Fruit fly (Drosophila melanogaster) whole organism, embryonic: ENCODE results near the gene zetaCOP.

Experiments used
- ATbp ChIP-seq: fragments of 200-800 bp; sonication (Bioruptor generic); optimal IDR thresholded peaks from 2 replicates; lab custom pipeline; 2017; ENCODE audit warnings: missing biosample characterization, mild to moderate bottlenecking, missing genetic modification characterization, missing genetic modification reagents
- Aef1 ChIP-seq: fragments of 200-800 bp; sonication (Bioruptor generic); IDR thresholded peaks from 3 replicates; pipeline ENCODE4 v1.3.6; 2022; ENCODE audit warnings: missing biosample characterization, missing genetic modification characterization
- BEAF-32 ChIP-seq: fragments of 200-800 bp; sonication (Bioruptor generic); optimal IDR thresholded peaks from 3 replicates; lab custom pipeline; 2017; ENCODE audit warnings: missing biosample characterization, missing genetic modification characterization, mild to moderate bottlenecking, moderate library complexity, missing genetic modification reagents
- Bgb ChIP-seq: fragments of 200-800 bp; sonication (Bioruptor generic); IDR thresholded peaks from 2 replicates; pipeline ENCODE4 v1.3.6; 2022; ENCODE audit warnings: missing biosample characterization, missing genetic modification characterization; ENCODE audit not compliant: partially characterized antibody
- CG10209 ChIP-seq: fragments of 200-800 bp; sonication (Bioruptor generic); optimal IDR thresholded peaks from 3 replicates; lab custom pipeline; 2017; ENCODE audit warnings: missing biosample characterization, mild to moderate bottlenecking, missing genetic modification characterization, missing genetic modification reagents
- CG11456 ChIP-seq: fragments of 200-800 bp; sonication (Bioruptor generic); IDR thresholded peaks from 3 replicates; pipeline ENCODE4 v1.3.6; 2022; ENCODE audit warnings: missing biosample characterization, missing genetic modification characterization
- CG13287 ChIP-seq: fragments of 200-800 bp; sonication (Bioruptor generic); IDR thresholded peaks from 2 replicates; pipeline ENCODE4 v1.3.6; 2022; ENCODE audit warnings: missing biosample characterization, missing genetic modification characterization; ENCODE audit not compliant: partially characterized antibody
- CG13296 ChIP-seq: fragments of 200-800 bp; sonication (Bioruptor generic); optimal IDR thresholded peaks from 3 replicates; lab custom pipeline; 2018; ENCODE audit warnings: missing biosample characterization, mild to moderate bottlenecking, missing genetic modification characterization
- CG15011 ChIP-seq: fragments of 200-800 bp; sonication (Bioruptor generic); optimal IDR thresholded peaks from 3 replicates; lab custom pipeline; 2018; ENCODE audit warnings: missing biosample characterization, mild to moderate bottlenecking, missing genetic modification characterization
- CG17568 ChIP-seq: fragments of 200-800 bp; sonication (Bioruptor generic); optimal IDR thresholded peaks from 2 replicates; lab custom pipeline; 2018; ENCODE audit warnings: missing biosample characterization, mild to moderate bottlenecking, missing genetic modification characterization, moderate library complexity
- CG17829 ChIP-seq: fragments of 200-800 bp; optimal IDR thresholded peaks from 2 replicates; lab custom pipeline; 2019; ENCODE audit warnings: missing biosample characterization, mild to moderate bottlenecking, missing genetic modification characterization, moderate library complexity
- CG31224 ChIP-seq: fragments of 200-800 bp; sonication (Bioruptor generic); IDR thresholded peaks from 2 replicates; pipeline ENCODE4 v1.3.6; 2022; ENCODE audit warnings: missing biosample characterization, missing genetic modification characterization
- CG31365 ChIP-seq: fragments of 200-800 bp; sonication (Bioruptor generic); optimal IDR thresholded peaks from 2 replicates; lab custom pipeline; 2018; ENCODE audit warnings: missing biosample characterization, mild to moderate bottlenecking, missing genetic modification characterization
- CG32532 ChIP-seq: fragments of 200-800 bp; sonication (Bioruptor generic); IDR thresholded peaks from 2 replicates; pipeline ENCODE4 v1.3.6; 2022; ENCODE audit warnings: missing biosample characterization, missing genetic modification characterization
- CG4424 ChIP-seq: fragments of 200-800 bp; sonication (Bioruptor generic); optimal IDR thresholded peaks from 3 replicates; lab custom pipeline; 2016; ENCODE audit warnings: missing biosample characterization, missing genetic modification characterization
- CG7372 ChIP-seq: fragments of 200-800 bp; sonication (Bioruptor generic); IDR thresholded peaks from 2 replicates; pipeline ENCODE4 v1.3.6; 2022; ENCODE audit warnings: missing biosample characterization, missing genetic modification characterization
- CG8388 ChIP-seq: fragments of 200-800 bp; sonication (Bioruptor generic); optimal IDR thresholded peaks from 2 replicates; lab custom pipeline; 2019; ENCODE audit warnings: missing biosample characterization, mild to moderate bottlenecking, missing genetic modification characterization, moderate library complexity
- CG9215 ChIP-seq: fragments of 200-800 bp; sonication (Bioruptor generic); IDR thresholded peaks from 2 replicates; pipeline ENCODE4 v1.3.6; 2022; ENCODE audit warnings: missing biosample characterization, missing genetic modification characterization
- CG9876 ChIP-seq: fragments of 200-800 bp; sonication (Bioruptor generic); optimal IDR thresholded peaks from 2 replicates; lab custom pipeline; 2016; ENCODE audit warnings: missing biosample characterization, missing genetic modification characterization
- CoRest ChIP-seq: fragments of 200-800 bp; sonication (Bioruptor generic); optimal IDR thresholded peaks from 3 replicates; lab custom pipeline; 2018; ENCODE audit warnings: missing biosample characterization, mild to moderate bottlenecking, missing genetic modification characterization, moderate library complexity
- D19A ChIP-seq: fragments of 200-800 bp; optimal IDR thresholded peaks from 3 replicates; lab custom pipeline; 2019; ENCODE audit warnings: missing biosample characterization, mild to moderate bottlenecking, missing genetic modification characterization, moderate library complexity
- Fer2 ChIP-seq: fragments of 200-800 bp; sonication (Bioruptor generic); optimal IDR thresholded peaks from 2 replicates; lab custom pipeline; 2018; ENCODE audit warnings: missing biosample characterization, mild to moderate bottlenecking, missing genetic modification characterization, moderate library complexity
- HHEX ChIP-seq: fragments of 200-800 bp; sonication (Bioruptor generic); optimal IDR thresholded peaks from 3 replicates; lab custom pipeline; 2017; ENCODE audit warnings: missing biosample characterization, mild to moderate bottlenecking, missing genetic modification characterization, missing genetic modification reagents
- Hey ChIP-seq: fragments of 200-800 bp; sonication (Bioruptor generic); optimal IDR thresholded peaks from 3 replicates; lab custom pipeline; 2018; ENCODE audit warnings: missing biosample characterization, mild to moderate bottlenecking, missing genetic modification characterization
- Hr39 ChIP-seq: fragments of >200 bp; optimal IDR thresholded peaks from 2 replicates; lab custom pipeline; 2017
- MBD-R2 ChIP-seq: fragments of 200-800 bp; sonication (Bioruptor generic); IDR thresholded peaks from 2 replicates; pipeline ENCODE4 v1.3.6; 2022; ENCODE audit warnings: missing biosample characterization, missing genetic modification characterization
- NC2α ChIP-seq: fragments of 200-800 bp; sonication (Bioruptor generic); optimal IDR thresholded peaks from 2 replicates; lab custom pipeline; 2016; ENCODE audit warnings: missing biosample characterization, missing genetic modification characterization
- Nf-YB ChIP-seq: fragments of 200-800 bp; sonication (Bioruptor generic); optimal IDR thresholded peaks from 3 replicates; lab custom pipeline; 2019; ENCODE audit warnings: missing biosample characterization, mild to moderate bottlenecking, missing genetic modification characterization, moderate library complexity
- PHDP ChIP-seq: fragments of 200-800 bp; sonication (Bioruptor generic); optimal IDR thresholded peaks from 3 replicates; lab custom pipeline; 2018; ENCODE audit warnings: missing biosample characterization, mild to moderate bottlenecking, missing genetic modification characterization, moderate library complexity
- Six4 ChIP-seq: fragments of 200-800 bp; sonication (Bioruptor generic); optimal IDR thresholded peaks from 2 replicates; lab custom pipeline; 2016; ENCODE audit warnings: missing biosample characterization, missing genetic modification characterization
- YL-1 ChIP-seq: fragments of 200-800 bp; sonication (Bioruptor generic); optimal IDR thresholded peaks from 3 replicates; lab custom pipeline; 2017; ENCODE audit warnings: missing biosample characterization, mild to moderate bottlenecking, missing genetic modification characterization
- aop ChIP-seq: fragments of 200-800 bp; sonication (Bioruptor generic); IDR thresholded peaks from 2 replicates; pipeline ENCODE4 v1.3.6; 2022; ENCODE audit warnings: missing biosample characterization, missing genetic modification characterization
- ap ChIP-seq: fragments of 200-800 bp; sonication (Bioruptor generic); IDR thresholded peaks from 2 replicates; pipeline ENCODE4 v1.3.6; 2022; ENCODE audit warnings: missing biosample characterization, missing genetic modification characterization
- bigmax ChIP-seq: fragments of 200-800 bp; sonication (Bioruptor generic); optimal IDR thresholded peaks from 2 replicates; lab custom pipeline; 2018; ENCODE audit warnings: missing biosample characterization, mild to moderate bottlenecking, missing genetic modification characterization
- chif ChIP-seq, 2 experiments: fragments of 200-800 bp; sonication (Bioruptor generic); optimal IDR thresholded peaks; 3 replicates each; lab custom pipeline; 2016; ENCODE audit warnings: missing biosample characterization in 2 of 2, missing genetic modification characterization in 2 of 2
- chn ChIP-seq: fragments of 200-800 bp; sonication (Bioruptor generic); optimal IDR thresholded peaks from 2 replicates; lab custom pipeline; 2016; ENCODE audit warnings: missing biosample characterization, missing genetic modification characterization
- dmrt11E ChIP-seq: fragments of 200-800 bp; sonication (Bioruptor generic); optimal IDR thresholded peaks from 3 replicates; lab custom pipeline; 2018; ENCODE audit warnings: missing biosample characterization, mild to moderate bottlenecking, missing genetic modification characterization, moderate library complexity
- dmrt99B ChIP-seq: fragments of 200-800 bp; sonication (Bioruptor generic); optimal IDR thresholded peaks from 2 replicates; lab custom pipeline; 2018; ENCODE audit warnings: missing biosample characterization, mild to moderate bottlenecking, missing genetic modification characterization, moderate library complexity
- emc ChIP-seq: fragments of 200-800 bp; sonication (Bioruptor generic); optimal IDR thresholded peaks from 2 replicates; lab custom pipeline; 2016; ENCODE audit warnings: missing biosample characterization, missing genetic modification characterization
- en ChIP-seq: fragments of 200-800 bp; sonication (Bioruptor generic); optimal IDR thresholded peaks from 2 replicates; lab custom pipeline; 2016; ENCODE audit warnings: missing biosample characterization, missing genetic modification characterization
- esg ChIP-seq: fragments of 200-800 bp; sonication (Bioruptor generic); conservative IDR thresholded peaks from 2 replicates; pipeline ENCODE4 v1.3.6; 2022; ENCODE audit warnings: missing biosample characterization, missing genetic modification characterization
- fd96Cb ChIP-seq: fragments of 200-800 bp; sonication (Bioruptor generic); optimal IDR thresholded peaks from 2 replicates; lab custom pipeline; 2018; ENCODE audit warnings: missing biosample characterization, mild to moderate bottlenecking, missing genetic modification characterization, moderate library complexity
- h ChIP-seq: fragments of >200 bp; optimal IDR thresholded peaks from 2 replicates; lab custom pipeline; 2017
- ind ChIP-seq: fragments of 200-800 bp; sonication (Bioruptor generic); optimal IDR thresholded peaks from 3 replicates; lab custom pipeline; 2016; ENCODE audit warnings: missing biosample characterization, missing genetic modification characterization
- inv ChIP-seq: fragments of 200-800 bp; sonication (Bioruptor generic); IDR thresholded peaks from 2 replicates; pipeline ENCODE4 v1.3.6; 2022; ENCODE audit warnings: missing biosample characterization, missing genetic modification characterization; ENCODE audit not compliant: partially characterized antibody
- mam ChIP-seq: fragments of 200-800 bp; sonication (Bioruptor generic); optimal IDR thresholded peaks from 3 replicates; lab custom pipeline; 2016; ENCODE audit warnings: missing biosample characterization, missing genetic modification characterization
- rib ChIP-seq: fragments of 200-800 bp; sonication (Bioruptor generic); IDR thresholded peaks from 2 replicates; pipeline ENCODE4 v1.3.6; 2022; ENCODE audit warnings: missing biosample characterization, missing genetic modification characterization
- schlank ChIP-seq: fragments of 200-800 bp; sonication (Bioruptor generic); optimal IDR thresholded peaks from 2 replicates; lab custom pipeline; 2018; ENCODE audit warnings: missing biosample characterization, mild to moderate bottlenecking, missing genetic modification characterization
- scrt ChIP-seq: fragments of 200-800 bp; sonication (Bioruptor generic); optimal IDR thresholded peaks from 2 replicates; lab custom pipeline; 2018; ENCODE audit warnings: missing biosample characterization, mild to moderate bottlenecking, missing genetic modification characterization, moderate library complexity
- slbo ChIP-seq: fragments of 200-800 bp; sonication (Bioruptor generic); IDR thresholded peaks from 2 replicates; pipeline ENCODE4 v1.3.6; 2022; ENCODE audit warnings: missing biosample characterization, missing genetic modification characterization

zetaCOP gene

DNA sequence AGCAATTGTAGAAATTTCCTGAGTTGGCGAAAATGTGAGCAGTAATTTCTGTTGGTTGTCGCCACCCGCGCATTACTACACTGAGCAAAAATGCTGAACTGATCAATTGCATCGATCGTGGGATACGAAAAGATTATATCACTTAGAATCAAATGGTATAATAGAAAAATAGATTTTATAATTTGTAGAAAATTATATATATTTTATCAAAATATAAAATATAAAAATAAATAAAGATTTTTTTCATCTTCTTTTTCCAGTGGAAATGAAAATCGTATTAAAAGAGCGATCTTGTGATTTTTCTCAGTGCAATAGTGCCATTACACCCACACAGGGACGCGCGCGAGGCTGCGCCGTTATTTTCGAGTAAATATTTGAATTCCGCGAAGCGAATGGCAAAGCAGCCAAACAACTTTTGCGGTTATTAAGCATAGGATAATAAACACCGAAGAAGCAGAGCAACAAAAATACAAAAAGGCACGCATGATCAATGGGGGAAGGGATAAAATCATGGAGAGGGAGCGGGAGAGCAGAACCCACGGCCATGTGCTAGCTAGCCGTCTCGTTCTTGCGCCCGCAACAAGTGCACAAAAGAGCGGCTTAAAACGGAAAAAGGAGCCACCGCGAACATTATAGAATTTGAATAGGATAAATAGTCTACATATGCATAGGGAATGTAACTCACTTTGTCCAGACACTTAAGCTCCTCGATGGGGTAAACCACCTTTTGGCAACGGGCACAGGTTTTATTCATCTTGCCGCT lies 37.1 kb upstream of the zetaCOP start (continued):
- TF ChIP-seq esg (GFP tag; lab: Robert Waterston, UW) (peak; percentile 22; the same call in 1 of the 2 replicates), rib (GFP tag; lab: Robert Waterston, UW) (0 out of 2 replicates have a peak, but pooled peaks have one; percentile 8), emc (GFP tag; lab: Kevin White, UChicago) (no peak), schlank (tag; lab: Kevin White, UChicago) (no peak), CG9876 (GFP tag; lab: Kevin White, UChicago) (no peak), chif (GFP tag; optimal IDR thresholded peaks at IDR 0.05; lab: Kevin White, UChicago) (no peak), MBD-R2 (GFP tag; lab: Robert Waterston, UW) (no peak), CG13287 (GFP tag; lab: Robert Waterston, UW) (no peak), CG17568 (GFP tag; lab: Kevin White, UChicago) (no peak), scrt (GFP tag; lab: Kevin White, UChicago) (no peak), Hey (tag; lab: Kevin White, UChicago) (no peak), CG31365 (tag; lab: Kevin White, UChicago) (no peak), Hr39 (lab: Kevin White, UChicago) (no peak), Nf-YB (GFP tag; lab: Kevin White, UChicago) (no peak), CG15011 (GFP tag; lab: Kevin White, UChicago) (no peak), CoRest (tag; lab: Kevin White, UChicago) (peak; percentile 32), Six4 (GFP tag; lab: Kevin White, UChicago) (peak; percentile 36), chn (no peak), YL-1 (GFP tag; lab: Kevin White, UChicago) (no peak), D19A (peak; percentile 19), Aef1 (peak; percentile 50; the same call in 2 of the 3 replicates), CG9215 (peak; percentile 48; the same call in 1 of the 2 replicates), CG13296 (GFP tag; lab: Kevin White, UChicago) (peak; percentile 6), CG17829 (tag; lab: Kevin White, UChicago) (peak; percentile 38), CG4424 (GFP tag; lab: Kevin White, UChicago) (no peak), PHDP (peak; percentile 29), CG31224 (GFP tag; lab: Robert Waterston, UW) (0 out of 2 replicates have a peak, but pooled peaks have one; percentile 8), NC2α (GFP tag; lab: Kevin White, UChicago) (no peak), CG10209 (GFP tag; lab: Kevin White, UChicago) (peak; percentile 32), fd96Cb (tag; lab: Kevin White, UChicago) (peak; percentile 45), BEAF-32 (no peak), dmrt11E (tag; lab: Kevin White, UChicago) (peak; percentile 42), HHEX (peak; percentile 31), aop (GFP tag; lab: Robert Waterston, UW) (no peak), en (GFP tag; lab: Kevin White, UChicago) (no peak), ind (no peak), Fer2 (no peak), CG11456 (GFP tag; lab: Robert Waterston, UW) (peak; percentile 78; the same call in 1 of the 3 replicates), slbo (GFP tag; lab: Robert Waterston, UW) (peak; percentile 51), CG32532 (GFP tag; lab: Robert Waterston, UW) (peak; percentile 74), dmrt99B (peak; percentile 53), inv (GFP tag; lab: Robert Waterston, UW) (no peak), mam (GFP tag; lab: Kevin White, UChicago) (no peak), Bgb (GFP tag; lab: Robert Waterston, UW) (no peak), ATbp (GFP tag; lab: Kevin White, UChicago) (peak; percentile 15), bigmax (GFP tag; lab: Kevin White, UChicago) (no peak), CG7372 (GFP tag; lab: Robert Waterston, UW) (no peak), ap (no peak), h (lab: Kevin White, UChicago) (no peak), CG8388 (GFP tag; lab: Kevin White, UChicago) (peak; percentile 59)
